Worm (Caenorhabditis elegans) whole organism, midembryonic: ENCODE measurements around the gene egl-20.
A peak's percentile ranks its signal among the peaks of the same experiment; 100 is the strongest.

ENCODE experiments used
- T22C8.4 ChIP-seq: fragments of 200-800 bp; sonication (Bioruptor generic); IDR thresholded peaks from 2 replicates; pipeline ENCODE4 v1.3.6; 2022; ENCODE audit warnings: missing genetic modification characterization, missing compliant biosample characterization
- cog-1 ChIP-seq: sonication (generic microtip); optimal IDR thresholded peaks from 2 replicates; lab custom pipeline; 2016; ENCODE audit warnings: missing genetic modification characterization, missing compliant biosample characterization
- flt-1 ChIP-seq: fragments of 200-800 bp; sonication (Bioruptor generic); IDR thresholded peaks from 2 replicates; pipeline ENCODE4 v1.3.6; 2022; ENCODE audit warnings: missing genetic modification characterization, missing compliant biosample characterization
- klf-2 ChIP-seq: fragments of 200-800 bp; sonication (Bioruptor generic); conservative IDR thresholded peaks from 2 replicates; pipeline ENCODE4 v1.3.6; 2022; ENCODE audit warnings: missing genetic modification reagents, missing genetic modification characterization, missing compliant biosample characterization
- med-1 ChIP-seq: sonication (generic microtip); optimal IDR thresholded peaks from 2 replicates; lab custom pipeline; 2017; ENCODE audit warnings: missing genetic modification characterization, mild to moderate bottlenecking, missing compliant biosample characterization, antibody characterized with exemption, missing genetic modification reagents; ENCODE audit not compliant: insufficient read depth
- ref-1 ChIP-seq: fragments of 200-800 bp; sonication (Bioruptor generic); conservative IDR thresholded peaks from 2 replicates; pipeline ENCODE4 v1.3.6; 2022; ENCODE audit warnings: missing genetic modification reagents, missing genetic modification characterization, missing compliant biosample characterization
- tab-1 ChIP-seq: fragments of 200-800 bp; sonication (Bioruptor generic); IDR thresholded peaks from 2 replicates; pipeline ENCODE4 v1.3.6; 2022; ENCODE audit warnings: missing genetic modification characterization, missing compliant biosample characterization
- ztf-23 ChIP-seq: fragments of 200-800 bp; sonication (Bioruptor generic); IDR thresholded peaks from 2 replicates; pipeline ENCODE4 v1.3.6; 2022; ENCODE audit warnings: missing genetic modification reagents, missing genetic modification characterization, missing compliant biosample characterization
- ztf-29 ChIP-seq: fragments of 200-800 bp; sonication (Bioruptor generic); IDR thresholded peaks from 2 replicates; pipeline ENCODE4 v1.3.6; 2022; ENCODE audit warnings: missing genetic modification reagents, missing genetic modification characterization, missing compliant biosample characterization

Gene egl-20

DNA sequence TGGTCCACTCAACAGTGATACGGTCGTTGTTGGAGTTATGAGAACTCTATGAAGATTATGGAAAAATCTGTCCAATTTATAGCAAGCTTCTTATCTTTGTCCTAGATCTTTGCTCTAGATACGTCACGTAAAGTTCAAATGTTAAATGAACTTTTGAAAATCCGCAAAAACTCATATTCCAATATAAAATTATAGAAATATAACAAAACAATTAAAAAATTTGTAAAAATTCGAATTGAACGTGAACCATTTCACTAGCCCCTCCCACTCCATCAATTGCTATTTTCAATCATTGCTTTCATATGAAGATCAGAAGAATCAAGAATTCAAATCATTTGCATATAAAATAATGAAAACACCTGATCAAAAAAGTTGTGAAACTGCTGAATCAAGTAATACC lies 17.3 kb upstream of the egl-20 start, which contains the start of gene kin-21:
Gene kin-21 (plus strand): TSS at position 301 of the 400 bp plus-strand sequence.
- TF ChIP-seq klf-2 (GFP tag; lab: Robert Waterston, UW) (no peak), T22C8.4 (GFP tag; lab: Robert Waterston, UW) (no peak), cog-1 (tag; lab: Kevin White, UChicago) (no peak), ztf-29 (no peak), med-1 (no peak), flt-1 (GFP tag; lab: Robert Waterston, UW) (no peak), tab-1 (GFP tag; lab: Robert Waterston, UW) (no peak), ref-1 (GFP tag; lab: Robert Waterston, UW) (no peak)

DNA sequence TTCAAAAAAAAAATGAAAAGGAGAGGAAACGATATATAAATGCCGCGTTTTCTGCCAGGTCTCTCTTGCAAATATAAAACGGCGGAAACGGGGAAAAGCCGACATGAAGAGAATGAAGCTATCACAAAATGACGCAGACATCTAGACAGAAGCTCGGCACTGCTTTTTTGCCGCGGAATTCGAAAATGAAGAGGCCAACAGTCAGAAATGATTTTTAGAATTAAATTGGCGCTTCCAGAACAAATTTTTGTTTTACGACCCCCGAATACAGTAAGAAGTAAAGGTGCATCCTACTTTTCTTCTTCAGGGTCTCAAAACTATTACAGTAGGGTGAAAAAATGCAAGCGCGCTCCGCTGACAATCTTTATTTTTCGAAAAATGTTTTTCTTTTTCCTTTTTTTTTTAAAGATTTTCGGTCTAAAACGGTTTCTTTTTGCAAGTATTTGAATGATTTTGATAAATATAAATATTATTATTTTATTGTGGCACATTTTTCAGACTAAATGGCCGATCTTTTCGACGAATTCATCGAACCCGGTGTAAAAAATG lies 9.9 kb upstream of the egl-20 start, which contains the start of gene mtr-4:
Gene mtr-4 (plus strand): TSS at position 499 of the 549 bp plus-strand sequence.
- TF ChIP-seq T22C8.4 (GFP tag; lab: Robert Waterston, UW) (no peak), ztf-29 (peak; percentile 64; the same call in 1 of the 2 replicates), tab-1 (GFP tag; lab: Robert Waterston, UW) (no peak)

DNA sequence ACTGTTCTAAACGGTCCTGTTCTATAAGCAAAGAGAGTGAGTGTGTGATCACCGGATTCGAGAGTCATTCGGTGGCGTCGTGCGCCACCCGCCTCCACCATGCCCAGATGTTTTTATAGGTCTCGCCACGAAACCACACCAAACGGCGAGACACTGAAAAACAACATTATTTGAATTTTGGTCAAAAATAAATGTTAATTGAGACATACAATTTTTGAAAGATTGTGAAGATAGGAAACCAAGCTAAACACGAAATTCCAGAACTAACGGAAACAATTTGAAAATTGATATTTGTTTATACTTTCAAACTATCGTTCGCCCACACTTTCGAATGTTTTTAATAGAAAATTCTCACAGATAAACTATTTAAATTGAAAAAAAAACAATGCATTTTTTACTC lies 9.1 kb upstream of the egl-20 start, which contains the start of gene catp-6:
Gene catp-6 (minus strand): TSS at position 101 of the 400 bp plus-strand sequence.
- TF ChIP-seq ztf-29 (no peak), T22C8.4 (GFP tag; lab: Robert Waterston, UW) (no peak)

DNA sequence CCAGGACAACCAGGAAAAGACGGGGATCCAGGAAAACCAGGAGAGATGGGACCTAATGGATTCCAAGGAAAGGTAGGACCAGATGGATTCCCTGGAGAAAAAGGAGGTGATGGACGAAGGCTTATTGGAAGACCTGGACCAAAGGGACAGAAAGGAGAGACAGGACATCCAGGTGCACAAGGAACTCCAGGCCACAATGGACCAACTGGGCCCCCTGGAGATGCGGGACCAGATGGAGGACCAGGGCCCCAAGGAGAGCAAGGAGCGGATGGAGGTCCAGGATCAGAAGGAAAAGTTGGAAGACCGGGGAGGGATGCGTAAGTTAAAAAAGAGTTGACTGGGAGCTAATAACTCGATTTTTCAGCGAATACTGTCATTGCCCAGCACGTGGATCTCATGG lies 7.3 kb upstream of the egl-20 start:
- TF ChIP-seq T22C8.4 (GFP tag; lab: Robert Waterston, UW): no peak
- TF ChIP-seq med-1: no peak
- TF ChIP-seq tab-1 (GFP tag; lab: Robert Waterston, UW): no peak
- TF ChIP-seq flt-1 (GFP tag; lab: Robert Waterston, UW): no peak
- TF ChIP-seq ztf-29: no peak
- TF ChIP-seq klf-2 (GFP tag; lab: Robert Waterston, UW): no peak
- TF ChIP-seq ref-1 (GFP tag; lab: Robert Waterston, UW): no peak

DNA sequence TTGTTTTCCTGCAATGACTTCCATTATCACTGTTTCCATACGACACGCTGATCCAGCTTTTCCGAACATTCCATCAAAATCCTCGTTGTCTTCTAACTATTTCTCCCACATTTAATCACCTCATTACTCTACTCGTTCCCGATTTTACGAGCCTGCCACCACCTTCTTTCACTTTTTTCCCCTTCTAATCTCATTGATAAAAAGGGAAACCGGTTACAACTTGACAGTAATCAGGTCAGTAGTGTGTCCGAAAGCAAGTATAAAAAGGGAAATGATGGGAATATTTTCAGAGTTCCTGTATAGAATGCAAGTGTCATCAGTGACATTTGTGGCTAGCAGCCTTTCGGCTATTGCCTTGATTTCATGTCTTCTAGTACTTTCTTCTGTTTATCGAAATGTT lies 6.3 kb upstream of the egl-20 start, which contains the start of gene col-123:
Gene col-123 (plus strand): TSS at position 301 of the 400 bp plus-strand sequence.
- TF ChIP-seq tab-1 (GFP tag; lab: Robert Waterston, UW) (no peak), ztf-29 (no peak), cog-1 (tag; lab: Kevin White, UChicago) (no peak), flt-1 (GFP tag; lab: Robert Waterston, UW) (no peak), ref-1 (GFP tag; lab: Robert Waterston, UW) (no peak), med-1 (no peak), T22C8.4 (GFP tag; lab: Robert Waterston, UW) (no peak), klf-2 (GFP tag; lab: Robert Waterston, UW) (no peak)

DNA sequence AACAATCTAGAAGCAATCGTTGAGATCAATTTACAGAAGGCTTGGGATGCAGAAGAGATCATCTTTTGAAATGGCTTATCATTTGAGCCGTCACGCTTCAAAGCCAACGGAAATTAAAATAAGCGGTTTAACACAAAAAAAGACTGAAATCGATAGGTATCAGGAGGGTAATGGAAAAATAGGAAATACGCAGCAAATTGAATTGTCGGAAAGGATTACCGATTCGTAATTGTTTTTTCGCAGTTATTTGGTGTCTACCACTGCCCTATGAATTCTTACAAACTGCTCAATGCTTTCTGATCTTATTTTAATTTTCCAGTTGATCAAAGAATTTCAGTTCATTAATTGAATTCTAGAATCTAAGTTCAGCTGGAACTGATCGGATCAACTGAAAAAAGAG lies 3.8 kb downstream of the egl-20 start:
- TF ChIP-seq klf-2 (GFP tag; lab: Robert Waterston, UW) (no peak), ztf-29 (no peak), ztf-23 (GFP tag; lab: Robert Waterston, UW) (no peak), cog-1 (tag; lab: Kevin White, UChicago) (no peak), T22C8.4 (GFP tag; lab: Robert Waterston, UW) (no peak), ref-1 (GFP tag; lab: Robert Waterston, UW) (no peak), flt-1 (GFP tag; lab: Robert Waterston, UW) (no peak), med-1 (no peak), tab-1 (GFP tag; lab: Robert Waterston, UW) (no peak)

DNA sequence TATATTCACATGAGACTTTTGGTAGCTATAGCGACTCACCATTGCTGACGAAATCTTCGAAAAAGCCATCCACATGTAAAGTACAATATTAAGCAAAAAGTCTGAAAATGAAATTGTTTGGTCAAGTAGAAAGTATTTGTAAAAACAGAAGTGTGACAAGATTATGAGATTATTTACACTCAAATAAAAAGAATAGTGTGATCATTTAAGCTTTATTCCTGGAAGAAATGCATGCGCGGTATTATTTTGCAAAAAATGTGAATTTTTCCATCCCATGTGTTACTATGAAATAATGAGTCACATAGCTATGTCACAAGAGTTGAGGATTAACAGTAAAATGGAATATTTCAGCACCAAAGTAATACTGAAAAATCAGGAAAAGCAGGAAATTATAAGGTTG lies 4.7 kb downstream of the egl-20 start, which contains the start of gene dct-15:
Gene dct-15 (minus strand): TSS at position 101 of the 400 bp plus-strand sequence.
- TF ChIP-seq ztf-29: no peak
- no peak for TF ChIP-seq cog-1 (tag; lab: Kevin White, UChicago)
- TF ChIP-seq med-1: no peak
- TF ChIP-seq ztf-23 (GFP tag; lab: Robert Waterston, UW): no peak
- TF ChIP-seq klf-2 (GFP tag; lab: Robert Waterston, UW): no peak
- no peak for TF ChIP-seq flt-1 (GFP tag; lab: Robert Waterston, UW)
- no peak for TF ChIP-seq ref-1 (GFP tag; lab: Robert Waterston, UW)
- no peak for TF ChIP-seq tab-1 (GFP tag; lab: Robert Waterston, UW)
- TF ChIP-seq T22C8.4 (GFP tag; lab: Robert Waterston, UW): no peak

DNA sequence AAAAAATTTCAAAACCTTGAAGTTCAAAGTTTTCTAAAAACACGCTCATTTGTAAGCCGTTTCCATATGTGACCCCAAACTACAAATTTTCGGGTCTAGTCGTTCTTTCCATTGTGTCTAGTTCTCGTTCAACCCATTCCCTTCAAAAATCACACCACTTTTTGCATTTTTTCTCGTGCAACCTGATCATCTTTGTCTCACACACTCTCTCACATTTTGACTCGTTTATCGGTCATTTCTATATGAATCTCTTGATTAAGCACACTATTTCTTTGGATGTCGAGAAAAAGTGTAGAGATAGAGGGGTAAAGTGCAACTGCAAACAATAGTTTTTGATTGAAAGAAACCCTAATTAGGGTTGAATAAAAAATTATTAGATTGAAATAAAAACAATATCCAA lies 11.8 kb downstream of the egl-20 start:
- no peak for TF ChIP-seq klf-2 (GFP tag; lab: Robert Waterston, UW)
- TF ChIP-seq tab-1 (GFP tag; lab: Robert Waterston, UW): no peak
- TF ChIP-seq flt-1 (GFP tag; lab: Robert Waterston, UW): no peak
- no peak for TF ChIP-seq med-1
- no peak for TF ChIP-seq cog-1 (tag; lab: Kevin White, UChicago)
- TF ChIP-seq ref-1 (GFP tag; lab: Robert Waterston, UW): no peak
- no peak for TF ChIP-seq ztf-29
- no peak for TF ChIP-seq ztf-23 (GFP tag; lab: Robert Waterston, UW)
- TF ChIP-seq T22C8.4 (GFP tag; lab: Robert Waterston, UW): no peak

DNA sequence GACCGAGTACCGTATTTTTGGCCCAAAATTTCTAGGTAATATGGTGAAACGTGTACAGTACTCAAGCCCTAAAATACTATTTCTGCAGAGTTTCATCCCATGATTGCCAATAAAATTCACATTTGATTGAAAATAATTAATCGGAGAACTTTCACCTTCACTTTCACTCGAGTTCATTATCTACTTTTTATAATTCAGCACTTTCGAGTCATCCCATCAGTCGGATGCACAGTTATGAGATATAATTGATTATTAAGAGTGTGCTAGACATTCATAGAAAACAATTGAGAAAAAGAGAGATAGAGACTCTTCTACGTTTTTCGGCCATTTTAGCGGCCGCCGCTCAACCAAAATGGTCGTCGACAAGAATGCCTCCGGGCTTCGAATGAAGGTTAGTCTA lies 12.6 kb downstream of the egl-20 start, which contains the start of gene fat-3:
Gene fat-3 (plus strand): TSS at position 313 of the 400 bp plus-strand sequence.
- TF ChIP-seq T22C8.4 (GFP tag; lab: Robert Waterston, UW): no peak
- TF ChIP-seq tab-1 (GFP tag; lab: Robert Waterston, UW): no peak
- TF ChIP-seq ref-1 (GFP tag; lab: Robert Waterston, UW): no peak
- TF ChIP-seq ztf-29: no peak
- TF ChIP-seq ztf-23 (GFP tag; lab: Robert Waterston, UW): no peak
- TF ChIP-seq flt-1 (GFP tag; lab: Robert Waterston, UW): no peak
- no peak for TF ChIP-seq klf-2 (GFP tag; lab: Robert Waterston, UW)
- no peak for TF ChIP-seq med-1
- no peak for TF ChIP-seq cog-1 (tag; lab: Kevin White, UChicago)

DNA sequence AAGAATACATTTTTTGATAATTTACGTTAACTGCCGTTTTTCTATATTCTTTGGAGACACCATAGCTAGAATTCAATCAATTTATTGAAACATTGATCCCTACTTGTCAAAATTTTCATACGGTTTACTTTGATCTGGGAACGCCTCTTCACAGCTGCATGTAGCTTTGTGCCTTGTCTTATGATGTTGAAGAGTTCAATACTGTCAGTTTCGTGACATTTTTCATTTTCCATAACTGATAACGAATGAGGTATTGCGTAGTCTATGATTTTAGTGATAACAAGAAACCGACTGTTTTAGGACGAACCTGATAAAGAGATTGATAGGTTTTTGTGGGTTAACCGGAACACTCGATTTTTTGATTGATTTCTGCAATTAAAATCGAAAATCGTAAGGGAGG lies 13.9 kb downstream of the egl-20 start:
- TF ChIP-seq ztf-23 (GFP tag; lab: Robert Waterston, UW): no peak
- TF ChIP-seq T22C8.4 (GFP tag; lab: Robert Waterston, UW): no peak
- TF ChIP-seq ref-1 (GFP tag; lab: Robert Waterston, UW): no peak
- TF ChIP-seq ztf-29: no peak
- TF ChIP-seq klf-2 (GFP tag; lab: Robert Waterston, UW): no peak
- TF ChIP-seq cog-1 (tag; lab: Kevin White, UChicago): no peak
- TF ChIP-seq flt-1 (GFP tag; lab: Robert Waterston, UW): no peak
- no peak for TF ChIP-seq med-1
- no peak for TF ChIP-seq tab-1 (GFP tag; lab: Robert Waterston, UW)
